Worm (Caenorhabditis elegans) whole organism, L2 larva: Measurements from ENCODE around the gene ZK381.62.

ENCODE experiments used
- F13H6.1 ChIP-seq: sonication (generic microtip); optimal IDR thresholded peaks from 2 replicates; lab custom pipeline; 2016; ENCODE audit warnings: missing genetic modification characterization, missing compliant biosample characterization
- aly-2 ChIP-seq: fragments of 150-350 bp; optimal IDR thresholded peaks from 2 replicates; lab custom pipeline; 2014; ENCODE audit warnings: missing biosample characterization, missing genetic modification characterization
- ama-1 ChIP-seq: fragments of 150-350 bp; optimal IDR thresholded peaks from 2 replicates; lab custom pipeline; 2018; ENCODE audit warnings: inconsistent platforms
- dmd-4 ChIP-seq: sonication (generic microtip); optimal IDR thresholded peaks from 2 replicates; lab custom pipeline; 2017; ENCODE audit warnings: missing biosample characterization, missing genetic modification characterization
- gmeb-1 ChIP-seq: fragments of 150-350 bp; optimal IDR thresholded peaks from 2 replicates; lab custom pipeline; 2014; ENCODE audit warnings: missing biosample characterization, missing genetic modification characterization
- mdl-1 ChIP-seq, 2 experiments: fragments of 150-350 bp in 1 of 2; sonication (generic microtip) in 1 of 2; optimal IDR thresholded peaks; 2 replicates each; lab custom pipeline; 2017; ENCODE audit warnings: missing biosample characterization in 2 of 2, missing genetic modification characterization in 2 of 2
- nhr-237 ChIP-seq: fragments of 150-350 bp; optimal IDR thresholded peaks from 2 replicates; lab custom pipeline; 2014; ENCODE audit warnings: missing biosample characterization, missing genetic modification characterization
- nhr-77 ChIP-seq: fragments of 150-350 bp; optimal IDR thresholded peaks from 2 replicates; lab custom pipeline; 2014; ENCODE audit warnings: missing biosample characterization, missing genetic modification characterization
- sma-9 ChIP-seq, 2 experiments: fragments of 150-350 bp in 1 of 2; sonication (generic microtip) in 1 of 2; optimal IDR thresholded peaks; 2 replicates each; lab custom pipeline; 2014 to 2016; ENCODE audit warnings: missing genetic modification characterization in 2 of 2, mild to moderate bottlenecking in 1 of 2, missing biosample characterization in 1 of 2, missing compliant biosample characterization in 1 of 2, missing genetic modification reagents in 1 of 2, moderate library complexity in 1 of 2
- unc-39 ChIP-seq: fragments of 150-350 bp; optimal IDR thresholded peaks from 2 replicates; lab custom pipeline; 2014; ENCODE audit warnings: missing biosample characterization, missing genetic modification characterization
- unc-62 ChIP-seq: fragments of 150-350 bp; optimal IDR thresholded peaks from 2 replicates; lab custom pipeline; 2014; ENCODE audit warnings: missing biosample characterization, missing genetic modification reagents, missing genetic modification characterization
- zag-1 ChIP-seq: fragments of 150-350 bp; optimal IDR thresholded peaks from 2 replicates; lab custom pipeline; 2014; ENCODE audit warnings: missing biosample characterization, missing genetic modification characterization

ce11 chrIV:7010835-7011234 is 39.7 kb upstream of the ZK381.62 start, which contains the start of gene C25A8.1:
- no peak for TF ChIP-seq zag-1 (tag; lab: Kevin White, UChicago)
- TF ChIP-seq ama-1 (lab: Kevin White, UChicago): no peak
- no peak for TF ChIP-seq mdl-1 (tag; optimal IDR thresholded peaks at IDR 0.05; lab: Kevin White, UChicago)
- TF ChIP-seq gmeb-1 (tag; lab: Kevin White, UChicago): no peak
- TF ChIP-seq nhr-77: no peak
- no peak for TF ChIP-seq dmd-4 (tag; lab: Kevin White, UChicago)
- no peak for TF ChIP-seq aly-2
- no peak for TF ChIP-seq sma-9 (GFP tag; optimal IDR thresholded peaks at IDR 0.05; lab: Kevin White, UChicago)
- TF ChIP-seq sma-9 (tag; optimal IDR thresholded peaks at IDR 0.05; lab: Kevin White, UChicago): no peak
- no peak for TF ChIP-seq F13H6.1 (tag; lab: Kevin White, UChicago)
- no peak for TF ChIP-seq nhr-237 (tag; lab: Kevin White, UChicago)
- no peak for TF ChIP-seq unc-39 (tag; lab: Kevin White, UChicago)
- no peak for TF ChIP-seq unc-62 (GFP tag; lab: Kevin White, UChicago)
